Worm (Caenorhabditis elegans) whole organism, late embryonic: ENCODE measurements around the gene F58A6.9.

Source experiments
- ceh-34 ChIP-seq: sonication (generic microtip); optimal IDR thresholded peaks from 2 replicates; lab custom pipeline; 2016; ENCODE audit warnings: mild to moderate bottlenecking, missing genetic modification characterization, missing compliant biosample characterization
- ceh-9 ChIP-seq: sonication (generic microtip); optimal IDR thresholded peaks from 2 replicates; lab custom pipeline; 2016; ENCODE audit warnings: mild to moderate bottlenecking, missing genetic modification characterization, inconsistent platforms, missing compliant biosample characterization
- ets-4 ChIP-seq: sonication (generic microtip); optimal IDR thresholded peaks from 2 replicates; lab custom pipeline; 2016; ENCODE audit warnings: missing genetic modification characterization, missing compliant biosample characterization
- fkh-10 ChIP-seq: fragments of 150-350 bp; optimal IDR thresholded peaks from 2 replicates; lab custom pipeline; 2014; ENCODE audit warnings: missing biosample characterization, missing genetic modification reagents, missing genetic modification characterization
- nhr-11 ChIP-seq: fragments of 150-350 bp; optimal IDR thresholded peaks from 2 replicates; lab custom pipeline; 2014; ENCODE audit warnings: missing biosample characterization, missing genetic modification characterization
- pat-9 ChIP-seq: fragments of 200-800 bp; sonication (Bioruptor generic); optimal IDR thresholded peaks from 2 replicates; lab custom pipeline; 2018; ENCODE audit warnings: mild to moderate bottlenecking, missing genetic modification characterization, moderate library complexity, missing compliant biosample characterization
- pqm-1 ChIP-seq: sonication (generic microtip); optimal IDR thresholded peaks from 2 replicates; lab custom pipeline; 2016; ENCODE audit warnings: missing genetic modification characterization, missing compliant biosample characterization
- sox-2 ChIP-seq: fragments of 200-800 bp; sonication (Bioruptor generic); IDR thresholded peaks from 2 replicates; pipeline ENCODE4 v1.3.6; 2022; ENCODE audit warnings: missing genetic modification reagents, missing genetic modification characterization, missing compliant biosample characterization
- unc-55 ChIP-seq: sonication (generic microtip); optimal IDR thresholded peaks from 2 replicates; lab custom pipeline; 2017; ENCODE audit warnings: missing biosample characterization, missing genetic modification reagents, missing genetic modification characterization
- zip-5 ChIP-seq: sonication (generic microtip); optimal IDR thresholded peaks from 2 replicates; lab custom pipeline; 2016; ENCODE audit warnings: missing genetic modification characterization, missing compliant biosample characterization

- TF ChIP-seq pqm-1: no peak
- TF ChIP-seq unc-55 (GFP tag; lab: Kevin White, UChicago): no peak
- no peak for TF ChIP-seq ets-4 (tag; lab: Kevin White, UChicago)
- TF ChIP-seq ceh-34: no peak
- TF ChIP-seq nhr-11 (tag; lab: Kevin White, UChicago): no peak
- no peak for TF ChIP-seq ceh-9 (tag; lab: Kevin White, UChicago)
- TF ChIP-seq pat-9 (tag; lab: Kevin White, UChicago): no peak
- TF ChIP-seq fkh-10 (GFP tag; lab: Kevin White, UChicago): no peak
- no peak for TF ChIP-seq sox-2 (GFP tag; lab: Robert Waterston, UW)
- no peak for TF ChIP-seq zip-5 (tag; lab: Kevin White, UChicago)
Measured at ce11 chrII:5194066-5194465, 35.4 kb upstream of the F58A6.9 start, which contains the start of gene msp-49.
